Worm (Caenorhabditis elegans) whole organism, L4 larva: ENCODE results near the gene srd-12.

Source experiments
- aha-1 ChIP-seq: fragments of 150-350 bp; peaks from one replicate; lab custom pipeline; 2014; ENCODE audit warnings: missing biosample characterization, missing genetic modification characterization
- ceh-28 ChIP-seq: fragments of 150-350 bp; optimal IDR thresholded peaks from 2 replicates; lab custom pipeline; 2014; ENCODE audit warnings: missing biosample characterization, missing genetic modification reagents, missing genetic modification characterization
- dpl-1 ChIP-seq: fragments of 150-350 bp; optimal IDR thresholded peaks from 2 replicates; lab custom pipeline; 2014; ENCODE audit warnings: missing biosample characterization, missing genetic modification reagents, missing genetic modification characterization
- dve-1 ChIP-seq: sonication (generic microtip); optimal IDR thresholded peaks from 2 replicates; lab custom pipeline; 2017; ENCODE audit warnings: antibody characterized with exemption, mild to moderate bottlenecking, missing genetic modification characterization, missing compliant biosample characterization; ENCODE audit not compliant: insufficient read depth
- egl-27 ChIP-seq: sonication (generic microtip); optimal IDR thresholded peaks from 3 replicates; lab custom pipeline; 2017; ENCODE audit warnings: missing biosample characterization, missing genetic modification reagents, missing genetic modification characterization
- fkh-10 ChIP-seq: fragments of 150-350 bp; optimal IDR thresholded peaks from 2 replicates; lab custom pipeline; 2014; ENCODE audit warnings: missing biosample characterization, missing genetic modification reagents, missing genetic modification characterization
- mxl-3 ChIP-seq: fragments of 200-800 bp; sonication (Bioruptor generic); optimal IDR thresholded peaks from 2 replicates; lab custom pipeline; 2018; ENCODE audit warnings: mild to moderate bottlenecking, missing genetic modification characterization, missing compliant biosample characterization
- nhr-48 ChIP-seq: sonication (generic microtip); optimal IDR thresholded peaks from 2 replicates; lab custom pipeline; 2016; ENCODE audit warnings: mild to moderate bottlenecking, missing genetic modification characterization, missing compliant biosample characterization
- nhr-76 ChIP-seq: fragments of 150-350 bp; optimal IDR thresholded peaks from 2 replicates; lab custom pipeline; 2014; ENCODE audit warnings: missing biosample characterization, missing genetic modification characterization
- zag-1 ChIP-seq: fragments of 150-350 bp; optimal IDR thresholded peaks from 2 replicates; lab custom pipeline; 2014; ENCODE audit warnings: missing biosample characterization, missing genetic modification characterization

ce11 chrIV:5635551-5635950, 5.5 kb upstream of the srd-12 start, which contains the start of gene srd-13:
- TF ChIP-seq mxl-3 (GFP tag; lab: Kevin White, UChicago): no peak
- TF ChIP-seq zag-1 (tag; lab: Kevin White, UChicago): no peak
- no peak for TF ChIP-seq fkh-10 (GFP tag; lab: Kevin White, UChicago)
- no peak for TF ChIP-seq dve-1 (tag; lab: Kevin White, UChicago)
- TF ChIP-seq ceh-28 (tag; lab: Kevin White, UChicago): no peak
- no peak for TF ChIP-seq dpl-1 (GFP tag; lab: Kevin White, UChicago)
- TF ChIP-seq aha-1 (tag; lab: Kevin White, UChicago): no peak
- no peak for TF ChIP-seq nhr-76 (tag; lab: Kevin White, UChicago)
- TF ChIP-seq nhr-48 (tag; lab: Kevin White, UChicago): no peak
- no peak for TF ChIP-seq egl-27 (tag; lab: Kevin White, UChicago)
